Worm (Caenorhabditis elegans) whole organism, L4 larva: Measurements from ENCODE around the gene pup-2.

Experiments
- D1046.2 ChIP-seq: fragments of 200-800 bp; sonication (Bioruptor generic); IDR thresholded peaks from 2 replicates; pipeline ENCODE4 v1.3.6; 2022; ENCODE audit warnings: missing genetic modification characterization, missing compliant biosample characterization
- F49E8.2 ChIP-seq: sonication (generic microtip); optimal IDR thresholded peaks from 2 replicates; lab custom pipeline; 2016; ENCODE audit warnings: missing compliant biosample characterization, mild to moderate bottlenecking, missing genetic modification characterization, borderline replicate concordance
- T20F7.1 ChIP-seq: fragments of 200-800 bp; sonication (Bioruptor generic); optimal IDR thresholded peaks from 2 replicates; lab custom pipeline; 2018; ENCODE audit warnings: mild to moderate bottlenecking, missing genetic modification characterization, missing compliant biosample characterization
- Y48G9A.11 ChIP-seq: fragments of 200-800 bp; sonication (Bioruptor generic); IDR thresholded peaks from 2 replicates; pipeline ENCODE4 v1.3.6; 2022; ENCODE audit warnings: missing genetic modification reagents, missing genetic modification characterization, missing compliant biosample characterization
- Y5F2A.4 ChIP-seq: fragments of 200-800 bp; sonication (Bioruptor generic); optimal IDR thresholded peaks from 2 replicates; lab custom pipeline; 2018; ENCODE audit warnings: mild to moderate bottlenecking, missing genetic modification characterization, missing compliant biosample characterization
- Y75B8A.6 ChIP-seq: fragments of 200-800 bp; sonication (Bioruptor generic); IDR thresholded peaks from 2 replicates; pipeline ENCODE4 v1.3.6; 2022; ENCODE audit warnings: missing genetic modification reagents, missing genetic modification characterization, missing compliant biosample characterization
- ZK337.2 ChIP-seq: fragments of 200-800 bp; sonication (Bioruptor generic); IDR thresholded peaks from 2 replicates; pipeline ENCODE4 v1.3.6; 2022; ENCODE audit warnings: missing genetic modification reagents, missing genetic modification characterization, missing compliant biosample characterization
- arid-1 ChIP-seq: fragments of 200-800 bp; sonication (Bioruptor generic); conservative IDR thresholded peaks from 2 replicates; pipeline ENCODE4 v1.3.6; 2022; ENCODE audit warnings: missing genetic modification reagents, missing genetic modification characterization, missing compliant biosample characterization
- ceh-20 ChIP-seq: fragments of 200-800 bp; sonication (Bioruptor generic); IDR thresholded peaks from 2 replicates; pipeline ENCODE4 v1.3.6; 2022; ENCODE audit warnings: missing genetic modification reagents, missing genetic modification characterization, missing compliant biosample characterization
- ceh-32 ChIP-seq: sonication (generic microtip); optimal IDR thresholded peaks from 2 replicates; lab custom pipeline; 2016; ENCODE audit warnings: mild to moderate bottlenecking, missing genetic modification characterization, missing compliant biosample characterization; ENCODE audit not compliant: poor library complexity
- ceh-82 ChIP-seq: sonication (generic microtip); optimal IDR thresholded peaks from 2 replicates; lab custom pipeline; 2017; ENCODE audit warnings: missing biosample characterization, missing genetic modification characterization
- ces-1 ChIP-seq: fragments of 150-350 bp; sonication (generic microtip); optimal IDR thresholded peaks from 4 replicates; lab custom pipeline; 2014; ENCODE audit warnings: missing biosample characterization, missing genetic modification reagents, missing genetic modification characterization
- cey-2 ChIP-seq: sonication (generic microtip); optimal IDR thresholded peaks from 3 replicates; lab custom pipeline; 2017; ENCODE audit warnings: missing genetic modification characterization, mild to moderate bottlenecking, missing compliant biosample characterization, antibody characterized with exemption, borderline replicate concordance; ENCODE audit not compliant: insufficient read depth
- dmd-6 ChIP-seq: fragments of 200-800 bp; sonication (Bioruptor generic); IDR thresholded peaks from 2 replicates; pipeline ENCODE4 v1.3.6; 2022; ENCODE audit warnings: missing genetic modification reagents, missing genetic modification characterization, missing compliant biosample characterization
- dmd-8 ChIP-seq: fragments of 200-800 bp; sonication (Bioruptor generic); IDR thresholded peaks from 2 replicates; pipeline ENCODE4 v1.3.6; 2022; ENCODE audit warnings: missing genetic modification characterization, missing compliant biosample characterization
- dmd-9 ChIP-seq: fragments of 200-800 bp; sonication (Bioruptor generic); IDR thresholded peaks from 2 replicates; pipeline ENCODE4 v1.3.6; 2022; ENCODE audit warnings: missing genetic modification reagents, missing genetic modification characterization, missing compliant biosample characterization
- dpl-1 ChIP-seq: fragments of 150-350 bp; optimal IDR thresholded peaks from 2 replicates; lab custom pipeline; 2014; ENCODE audit warnings: missing biosample characterization, missing genetic modification reagents, missing genetic modification characterization
- dve-1 ChIP-seq: sonication (generic microtip); optimal IDR thresholded peaks from 2 replicates; lab custom pipeline; 2017; ENCODE audit warnings: antibody characterized with exemption, mild to moderate bottlenecking, missing genetic modification characterization, missing compliant biosample characterization; ENCODE audit not compliant: insufficient read depth
- egl-43 ChIP-seq: fragments of 200-800 bp; sonication (Bioruptor generic); IDR thresholded peaks from 2 replicates; pipeline ENCODE4 v1.3.6; 2022; ENCODE audit warnings: missing genetic modification reagents, missing genetic modification characterization, missing compliant biosample characterization
- hif-1 ChIP-seq, 2 experiments: sonication (generic microtip); optimal IDR thresholded peaks; 2 replicates each; lab custom pipeline; 2016 to 2017; ENCODE audit warnings: missing compliant biosample characterization in 2 of 2, missing genetic modification characterization in 2 of 2, missing genetic modification reagents in 2 of 2, missing genotype in 2 of 2, mild to moderate bottlenecking in 1 of 2
- hlh-30 ChIP-seq: sonication (generic microtip); optimal IDR thresholded peaks from 2 replicates; lab custom pipeline; 2017; ENCODE audit warnings: antibody characterized with exemption, mild to moderate bottlenecking, missing genetic modification characterization, missing compliant biosample characterization; ENCODE audit not compliant: insufficient read depth
- jun-1 ChIP-seq: fragments of 150-350 bp; optimal IDR thresholded peaks from 2 replicates; lab custom pipeline; 2014; ENCODE audit warnings: missing biosample characterization, missing genetic modification reagents, missing genetic modification characterization
- lim-7 ChIP-seq: fragments of 200-800 bp; sonication (Bioruptor generic); IDR thresholded peaks from 2 replicates; pipeline ENCODE4 v1.3.6; 2022; ENCODE audit warnings: missing genetic modification characterization, missing compliant biosample characterization
- lin-1 ChIP-seq: fragments of 200-800 bp; sonication (Bioruptor generic); IDR thresholded peaks from 2 replicates; pipeline ENCODE4 v1.3.6; 2022; ENCODE audit warnings: missing genetic modification reagents, missing genetic modification characterization, missing compliant biosample characterization
- lin-13 ChIP-seq: fragments of 150-350 bp; optimal IDR thresholded peaks from 2 replicates; lab custom pipeline; 2014; ENCODE audit warnings: missing biosample characterization, missing genetic modification reagents, missing genetic modification characterization
- lin-38 ChIP-seq: fragments of 200-800 bp; sonication (Bioruptor generic); IDR thresholded peaks from 2 replicates; pipeline ENCODE4 v1.3.6; 2022; ENCODE audit warnings: missing genetic modification reagents, missing genetic modification characterization, missing compliant biosample characterization
- lsy-2 ChIP-seq, 2 experiments: fragments of 150-350 bp in 1 of 2; sonication (generic microtip) in 1 of 2; optimal IDR thresholded peaks; 2 replicates each; lab custom pipeline; 2014 to 2017; ENCODE audit warnings: missing biosample characterization in 2 of 2, missing genetic modification characterization in 2 of 2
- mdl-1 ChIP-seq, 2 experiments: fragments of 150-350 bp in 1 of 2; sonication (generic microtip) in 1 of 2; optimal IDR thresholded peaks; 2 replicates each; lab custom pipeline; 2014 to 2017; ENCODE audit warnings: missing biosample characterization in 2 of 2, missing genetic modification characterization in 2 of 2
- mep-1 ChIP-seq: fragments of 150-350 bp; sonication (generic microtip); optimal IDR thresholded peaks from 3 replicates; lab custom pipeline; 2014; ENCODE audit warnings: missing biosample characterization, missing genetic modification characterization
- mes-2 ChIP-seq: sonication (generic microtip); optimal IDR thresholded peaks from 2 replicates; lab custom pipeline; 2016; ENCODE audit warnings: missing genotype, mild to moderate bottlenecking, missing genetic modification characterization, missing compliant biosample characterization; ENCODE audit not compliant: poor library complexity, severe bottlenecking
- nhr-10 ChIP-seq: fragments of 150-350 bp; optimal IDR thresholded peaks from 2 replicates; lab custom pipeline; 2014; ENCODE audit warnings: missing biosample characterization, missing genetic modification characterization
- nhr-102 ChIP-seq: sonication (generic microtip); optimal IDR thresholded peaks from 2 replicates; lab custom pipeline; 2016; ENCODE audit warnings: mild to moderate bottlenecking, missing genetic modification characterization, moderate library complexity, missing compliant biosample characterization
- nhr-111 ChIP-seq: fragments of 200-800 bp; sonication (Bioruptor generic); optimal IDR thresholded peaks from 2 replicates; lab custom pipeline; 2018; ENCODE audit warnings: mild to moderate bottlenecking, missing genetic modification characterization, missing compliant biosample characterization
- nhr-237 ChIP-seq: sonication (generic microtip); optimal IDR thresholded peaks from 2 replicates; lab custom pipeline; 2017; ENCODE audit warnings: missing biosample characterization, missing genetic modification characterization
- nhr-41 ChIP-seq: fragments of 200-800 bp; sonication (Bioruptor generic); IDR thresholded peaks from 2 replicates; pipeline ENCODE4 v1.3.6; 2022; ENCODE audit warnings: missing genetic modification reagents, missing genetic modification characterization, missing compliant biosample characterization
- php-3 ChIP-seq: fragments of 200-800 bp; sonication (Bioruptor generic); IDR thresholded peaks from 2 replicates; pipeline ENCODE4 v1.3.6; 2022; ENCODE audit warnings: missing genetic modification reagents, missing genetic modification characterization, missing compliant biosample characterization
- rbr-2 ChIP-seq: sonication (generic microtip); optimal IDR thresholded peaks from 2 replicates; lab custom pipeline; 2016; ENCODE audit warnings: missing genotype, missing genetic modification characterization, missing compliant biosample characterization
- unc-130 ChIP-seq: sonication (generic microtip); optimal IDR thresholded peaks from 2 replicates; lab custom pipeline; 2016; ENCODE audit warnings: missing genetic modification reagents, missing genetic modification characterization, missing compliant biosample characterization
- unc-62 ChIP-seq, 3 experiments: fragments of 150-350 bp in 1 of 3; sonication (generic microtip); optimal IDR thresholded peaks in 2 of 3; peaks in 1 of 3; 1 replicate in 1 of 3; 2 replicates in 2 of 3; lab custom pipeline; 2014 to 2017; ENCODE audit warnings: missing biosample characterization in 3 of 3, missing genetic modification characterization in 3 of 3, missing genetic modification reagents in 3 of 3, missing genotype in 1 of 3
- vab-7 ChIP-seq: fragments of 200-800 bp; sonication (Bioruptor generic); IDR thresholded peaks from 2 replicates; pipeline ENCODE4 v1.3.6; 2022; ENCODE audit warnings: missing genetic modification reagents, missing genetic modification characterization, missing compliant biosample characterization
- zag-1 ChIP-seq: fragments of 150-350 bp; optimal IDR thresholded peaks from 2 replicates; lab custom pipeline; 2014; ENCODE audit warnings: missing biosample characterization, missing genetic modification characterization
- zfp-2 ChIP-seq: sonication (generic microtip); optimal IDR thresholded peaks from 2 replicates; lab custom pipeline; 2016; ENCODE audit warnings: mild to moderate bottlenecking, missing genetic modification characterization, missing compliant biosample characterization
- zip-2 ChIP-seq: fragments of 150-350 bp; optimal IDR thresholded peaks from 2 replicates; lab custom pipeline; 2014; ENCODE audit warnings: missing biosample characterization, missing genetic modification characterization
- ztf-7 ChIP-seq: fragments of 150-350 bp; optimal IDR thresholded peaks from 2 replicates; lab custom pipeline; 2014; ENCODE audit warnings: missing biosample characterization, missing genetic modification characterization

pup-2 gene

ce11 chrIII:5188426-5188825 is 2.7 kb downstream of the pup-2 start, which contains the start of gene K10D2.8:
K10D2.8 (plus strand) TSS chrIII:5188726.
- no peak for TF ChIP-seq mdl-1 (tag; optimal IDR thresholded peaks at IDR 0.05; lab: Kevin White, UChicago)
- TF ChIP-seq nhr-41 (GFP tag; lab: Robert Waterston, UW): no peak
- TF ChIP-seq vab-7 (GFP tag; lab: Robert Waterston, UW): no peak
- TF ChIP-seq lim-7: no peak
- TF ChIP-seq D1046.2 (GFP tag; lab: Robert Waterston, UW): no peak
- TF ChIP-seq lin-1 (GFP tag; lab: Robert Waterston, UW): no peak
- no peak for TF ChIP-seq ceh-32 (tag; lab: Kevin White, UChicago)
- TF ChIP-seq zfp-2 (tag; lab: Kevin White, UChicago): no peak
- TF ChIP-seq rbr-2 (tag; lab: Kevin White, UChicago): no peak
- TF ChIP-seq jun-1 (tag; lab: Kevin White, UChicago): no peak

- peak; percentile 16 for TF ChIP-seq F49E8.2 (tag; lab: Kevin White, UChicago)
- TF ChIP-seq mes-2 (tag; lab: Kevin White, UChicago): peak; percentile 88
- no peak for TF ChIP-seq Y48G9A.11 (GFP tag; lab: Robert Waterston, UW)
- TF ChIP-seq nhr-102 (tag; lab: Kevin White, UChicago): no peak
- TF ChIP-seq ZK337.2 (GFP tag; lab: Robert Waterston, UW): peak; percentile 58; the same call in 1 of the 2 replicates
- TF ChIP-seq zfp-2 (tag; lab: Kevin White, UChicago): no peak
- peak; percentile 88 for TF ChIP-seq dpl-1
- no peak for TF ChIP-seq php-3
- TF ChIP-seq hif-1 (tag; optimal IDR thresholded peaks at IDR 0.05; lab: Kevin White, UChicago): peak in 1 of 2 experiments; percentile 27
- no peak for TF ChIP-seq zip-2 (tag; lab: Kevin White, UChicago)
- TF ChIP-seq arid-1: 0 out of 2 replicates have a peak, but pooled peaks have one; percentile 29
- no peak for TF ChIP-seq zag-1 (tag; lab: Kevin White, UChicago)
- peak in 1 of 2 experiments; percentile 27 for TF ChIP-seq lsy-2 (tag; optimal IDR thresholded peaks at IDR 0.05; lab: Kevin White, UChicago)
- TF ChIP-seq cey-2 (tag; lab: Kevin White, UChicago): no peak
- TF ChIP-seq ceh-82 (tag; lab: Kevin White, UChicago): no peak
- no peak for TF ChIP-seq T20F7.1 (GFP tag; lab: Kevin White, UChicago)
- no peak for TF ChIP-seq nhr-111
- TF ChIP-seq D1046.2 (GFP tag; lab: Robert Waterston, UW): no peak
- TF ChIP-seq jun-1 (tag; lab: Kevin White, UChicago): no peak
- no peak for TF ChIP-seq Y5F2A.4 (GFP tag; lab: Kevin White, UChicago)
- no peak for TF ChIP-seq mdl-1 (tag; optimal IDR thresholded peaks at IDR 0.05; lab: Kevin White, UChicago)
- TF ChIP-seq unc-130 (GFP tag; lab: Kevin White, UChicago): no peak
- TF ChIP-seq lin-38 (GFP tag; lab: Robert Waterston, UW): peak; percentile 44
- TF ChIP-seq ceh-20 (GFP tag; lab: Robert Waterston, UW): no peak
- peak; percentile 33; the same call in 1 of the 2 replicates for TF ChIP-seq dmd-6 (GFP tag; lab: Robert Waterston, UW)
- TF ChIP-seq Y75B8A.6 (GFP tag; lab: Robert Waterston, UW): no peak
Observed at ce11 chrIII:5190179-5190578, 4.5 kb downstream of the pup-2 start.

ce11 chrIII:5190671-5191174 is 5.0 kb downstream of the pup-2 start, which contains the start of gene hira-1:
hira-1 (plus strand) TSS chrIII:5191124.
- TF ChIP-seq dpl-1 (peak; percentile 77), egl-43 (no peak), dve-1 (tag; lab: Kevin White, UChicago) (peak; percentile 33), hlh-30 (tag; lab: Kevin White, UChicago) (peak; percentile 39), unc-62 (GFP tag; optimal IDR thresholded peaks at IDR 0.05 in 1 of 2; lab: Kevin White, UChicago) (no peak), unc-62 (tag; optimal IDR thresholded peaks at IDR 0.05; lab: Kevin White, UChicago) (no peak), ces-1 (GFP tag; lab: Kevin White, UChicago) (peak; percentile 6), lin-13 (GFP tag; lab: Kevin White, UChicago) (no peak), dmd-8 (GFP tag; lab: Robert Waterston, UW) (no peak), lsy-2 (tag; optimal IDR thresholded peaks at IDR 0.05; lab: Kevin White, UChicago) (peak in 1 of 2 experiments; percentile 65), php-3 (no peak), dmd-9 (GFP tag; lab: Robert Waterston, UW) (no peak), nhr-10 (tag; lab: Kevin White, UChicago) (no peak), nhr-237 (tag; lab: Kevin White, UChicago) (no peak), lin-38 (GFP tag; lab: Robert Waterston, UW) (peak; percentile 75), ztf-7 (tag; lab: Kevin White, UChicago) (peak; percentile 9), mes-2 (tag; lab: Kevin White, UChicago) (peak; percentile 63), mep-1 (tag; lab: Kevin White, UChicago) (peak; percentile 28), dmd-6 (GFP tag; lab: Robert Waterston, UW) (no peak)
